Fruit fly (Drosophila melanogaster): ENCODE data around the gene RabGGTa.

dm6 chr3R:5082955-5083537 lies 44.8 kb upstream of the RabGGTa start:
- TF ChIP-seq Myc (optimal IDR thresholded peaks at IDR 0.05) = no peak
- no peak for TF ChIP-seq h (optimal IDR thresholded peaks at IDR 0.05)
- TF ChIP-seq psq (optimal IDR thresholded peaks at IDR 0.05) = no peak
- TF ChIP-seq insv (optimal IDR thresholded peaks at IDR 0.05) = no peak
- TF ChIP-seq ttk (optimal IDR thresholded peaks at IDR 0.05) = no peak
